Fruit fly (Drosophila melanogaster) whole organism, prepupa: ENCODE measurements around the gene CG6000.
A peak's percentile ranks its signal among the peaks of the same experiment; 100 is the strongest.

Experiments
- CG10631 ChIP-seq: fragments of 200-800 bp; sonication (Bioruptor generic); optimal IDR thresholded peaks from 2 replicates; lab custom pipeline; 2016; ENCODE audit warnings: missing biosample characterization, missing genetic modification characterization
- CG11294 ChIP-seq: fragments of 200-800 bp; sonication (Bioruptor generic); IDR thresholded peaks from 2 replicates; pipeline ENCODE4 v1.3.6; 2022; ENCODE audit warnings: missing biosample characterization, missing genetic modification characterization
- CG11762 ChIP-seq: fragments of 200-800 bp; sonication (Bioruptor generic); optimal IDR thresholded peaks from 3 replicates; lab custom pipeline; 2016; ENCODE audit warnings: missing biosample characterization, missing genetic modification characterization; ENCODE audit not compliant: insufficient read depth
- CG11902 ChIP-seq: fragments of 200-800 bp; sonication (Bioruptor generic); optimal IDR thresholded peaks from 3 replicates; lab custom pipeline; 2016; ENCODE audit warnings: missing biosample characterization, missing genetic modification characterization
- CG15336 ChIP-seq: fragments of 200-800 bp; sonication (Bioruptor generic); IDR thresholded peaks from 2 replicates; pipeline ENCODE4 v1.3.6; 2022; ENCODE audit warnings: missing biosample characterization, missing genetic modification characterization
- CG1621 ChIP-seq: fragments of 200-800 bp; sonication (Bioruptor generic); optimal IDR thresholded peaks from 3 replicates; lab custom pipeline; 2018; ENCODE audit warnings: missing biosample characterization, mild to moderate bottlenecking, missing genetic modification characterization
- CG3032 ChIP-seq: fragments of 200-800 bp; optimal IDR thresholded peaks from 2 replicates; lab custom pipeline; 2019; ENCODE audit warnings: missing biosample characterization, mild to moderate bottlenecking, missing genetic modification characterization, moderate library complexity
- CG31627 ChIP-seq: fragments of 200-800 bp; sonication (Bioruptor generic); optimal IDR thresholded peaks from 3 replicates; lab custom pipeline; 2016; ENCODE audit warnings: missing biosample characterization, missing genetic modification characterization
- CG32006 ChIP-seq: fragments of 200-800 bp; sonication (Bioruptor generic); optimal IDR thresholded peaks from 3 replicates; lab custom pipeline; 2017; ENCODE audit warnings: missing biosample characterization, mild to moderate bottlenecking, missing genetic modification characterization
- CG34406 ChIP-seq: fragments of 200-800 bp; sonication (Bioruptor generic); optimal IDR thresholded peaks from 3 replicates; lab custom pipeline; 2016; ENCODE audit warnings: missing biosample characterization, missing genetic modification characterization
- CG3919 ChIP-seq: fragments of 200-800 bp; sonication (Bioruptor generic); optimal IDR thresholded peaks from 3 replicates; lab custom pipeline; 2016; ENCODE audit warnings: missing biosample characterization, missing genetic modification characterization
- CG4318 ChIP-seq: fragments of 200-800 bp; sonication (Bioruptor generic); optimal IDR thresholded peaks from 3 replicates; lab custom pipeline; 2017; ENCODE audit warnings: missing biosample characterization, mild to moderate bottlenecking, missing genetic modification characterization
- CG6792 ChIP-seq: fragments of 200-800 bp; sonication (Bioruptor generic); optimal IDR thresholded peaks from 3 replicates; lab custom pipeline; 2016; ENCODE audit warnings: missing biosample characterization, missing genetic modification characterization
- CG6808 ChIP-seq: fragments of 200-800 bp; sonication (Bioruptor generic); optimal IDR thresholded peaks from 3 replicates; lab custom pipeline; 2017; ENCODE audit warnings: missing biosample characterization, missing genetic modification characterization, mild to moderate bottlenecking, moderate library complexity, missing genetic modification reagents
- CG6854 ChIP-seq: fragments of 200-800 bp; sonication (Bioruptor generic); optimal IDR thresholded peaks from 2 replicates; lab custom pipeline; 2017; ENCODE audit warnings: missing biosample characterization, mild to moderate bottlenecking, missing genetic modification characterization
- CG8119 ChIP-seq: fragments of 200-800 bp; sonication (Bioruptor generic); IDR thresholded peaks from 3 replicates; pipeline ENCODE4 v1.3.6; 2022; ENCODE audit warnings: missing biosample characterization, missing genetic modification characterization
- Eip75B ChIP-seq: fragments of 200-800 bp; sonication (Bioruptor generic); optimal IDR thresholded peaks from 3 replicates; lab custom pipeline; 2016; ENCODE audit warnings: missing biosample characterization, missing genetic modification characterization
- Eip78C ChIP-seq: fragments of 200-800 bp; sonication (Bioruptor generic); peaks from one replicate; lab custom pipeline; 2016; ENCODE audit warnings: missing biosample characterization, missing genetic modification characterization
- Eip93F ChIP-seq: fragments of 200-800 bp; sonication (Bioruptor generic); optimal IDR thresholded peaks from 2 replicates; lab custom pipeline; 2016; ENCODE audit warnings: missing biosample characterization, mild to moderate bottlenecking, missing genetic modification characterization
- Ets21C ChIP-seq: fragments of 200-800 bp; sonication (Bioruptor generic); optimal IDR thresholded peaks from 3 replicates; lab custom pipeline; 2016; ENCODE audit warnings: missing biosample characterization, missing genetic modification characterization
- Ets96B ChIP-seq: fragments of 200-800 bp; optimal IDR thresholded peaks from 2 replicates; lab custom pipeline; 2019; ENCODE audit warnings: missing biosample characterization, mild to moderate bottlenecking, missing genetic modification characterization, moderate library complexity
- Gug ChIP-seq: fragments of 200-800 bp; sonication (Bioruptor generic); IDR thresholded peaks from 2 replicates; pipeline ENCODE4 v1.3.6; 2022; ENCODE audit warnings: missing biosample characterization, missing genetic modification characterization
- Hr38 ChIP-seq: sonication (Bioruptor generic); optimal IDR thresholded peaks from 2 replicates; lab custom pipeline; 2016; ENCODE audit warnings: missing biosample characterization, missing genetic modification characterization
- Hr4 ChIP-seq: fragments of 200-800 bp; sonication (Bioruptor generic); optimal IDR thresholded peaks from 3 replicates; lab custom pipeline; 2016; ENCODE audit warnings: missing biosample characterization, missing genetic modification characterization
- Lpt ChIP-seq: fragments of 200-800 bp; sonication (Bioruptor generic); optimal IDR thresholded peaks from 3 replicates; lab custom pipeline; 2016; ENCODE audit warnings: missing biosample characterization, missing genetic modification characterization
- Smox ChIP-seq: fragments of 200-800 bp; sonication (Bioruptor generic); optimal IDR thresholded peaks from 3 replicates; lab custom pipeline; 2016; ENCODE audit warnings: missing biosample characterization, missing genetic modification characterization
- Sox15 ChIP-seq: fragments of 200-800 bp; sonication (Bioruptor generic); optimal IDR thresholded peaks from 3 replicates; lab custom pipeline; 2016; ENCODE audit warnings: missing biosample characterization, missing genetic modification characterization
- achi ChIP-seq: fragments of 200-800 bp; sonication (Bioruptor generic); optimal IDR thresholded peaks from 3 replicates; lab custom pipeline; 2016; ENCODE audit warnings: missing biosample characterization, missing genetic modification characterization
- dac ChIP-seq: fragments of 200-800 bp; sonication (Bioruptor generic); optimal IDR thresholded peaks from 2 replicates; lab custom pipeline; 2017; ENCODE audit warnings: missing biosample characterization, mild to moderate bottlenecking, missing genetic modification characterization
- dsx ChIP-seq: fragments of 200-800 bp; optimal IDR thresholded peaks from 3 replicates; lab custom pipeline; 2019; ENCODE audit warnings: missing biosample characterization, mild to moderate bottlenecking, missing genetic modification characterization, moderate library complexity; ENCODE audit not compliant: poor library complexity, severe bottlenecking
- eg ChIP-seq: fragments of 200-800 bp; sonication (Bioruptor generic); IDR thresholded peaks from 3 replicates; pipeline ENCODE4 v1.3.6; 2022; ENCODE audit warnings: missing biosample characterization, missing genetic modification characterization
- fkh ChIP-seq: fragments of 200-800 bp; sonication (Bioruptor generic); optimal IDR thresholded peaks from 3 replicates; lab custom pipeline; 2017; ENCODE audit warnings: missing biosample characterization, mild to moderate bottlenecking, missing genetic modification characterization, moderate library complexity
- lz ChIP-seq: fragments of 200-800 bp; sonication (Bioruptor generic); optimal IDR thresholded peaks from 3 replicates; lab custom pipeline; 2016; ENCODE audit warnings: missing biosample characterization, missing genetic modification characterization
- net ChIP-seq: fragments of 200-800 bp; sonication (Bioruptor generic); optimal IDR thresholded peaks from 3 replicates; lab custom pipeline; 2016; ENCODE audit warnings: missing biosample characterization, missing genetic modification characterization
- pdm3 ChIP-seq: fragments of 200-800 bp; sonication (Bioruptor generic); optimal IDR thresholded peaks from 3 replicates; lab custom pipeline; 2016; ENCODE audit warnings: missing biosample characterization, missing genetic modification characterization
- salr ChIP-seq, 2 experiments: fragments of 200-800 bp; sonication (Bioruptor generic); optimal IDR thresholded peaks; 3 replicates each; lab custom pipeline; 2016 to 2018; ENCODE audit warnings: missing biosample characterization in 2 of 2, missing genetic modification characterization in 2 of 2, mild to moderate bottlenecking in 1 of 2
- spab ChIP-seq: fragments of 200-800 bp; sonication (Bioruptor generic); optimal IDR thresholded peaks from 2 replicates; lab custom pipeline; 2017; ENCODE audit warnings: missing biosample characterization, mild to moderate bottlenecking, missing genetic modification characterization, missing genetic modification reagents
- ss ChIP-seq, 2 experiments: fragments of 200-800 bp; sonication (Bioruptor generic); optimal IDR thresholded peaks; 2 replicates in 1 of 2; 3 replicates in 1 of 2; lab custom pipeline; 2017 to 2018; ENCODE audit warnings: mild to moderate bottlenecking in 2 of 2, missing biosample characterization in 2 of 2, missing genetic modification characterization in 2 of 2, moderate library complexity in 1 of 2
- svp ChIP-seq: fragments of 200-800 bp; sonication (Bioruptor generic); peaks from one replicate; lab custom pipeline; 2016; ENCODE audit warnings: missing biosample characterization, missing genetic modification characterization
- topi ChIP-seq: fragments of 200-800 bp; sonication (Bioruptor generic); optimal IDR thresholded peaks from 3 replicates; lab custom pipeline; 2016; ENCODE audit warnings: missing biosample characterization, missing genetic modification characterization
- vri ChIP-seq: fragments of 200-800 bp; sonication (Bioruptor generic); optimal IDR thresholded peaks from 3 replicates; lab custom pipeline; 2016; ENCODE audit warnings: missing biosample characterization, mild to moderate bottlenecking, missing genetic modification characterization

Gene CG6000

dm6 chr3R:24091653-24092052 is 37.5 kb downstream of the CG6000 start:
- TF ChIP-seq Gug = no peak
- TF ChIP-seq, all 60 proteins: peak for 0

- TF ChIP-seq CG6808 = peak; percentile 18
- TF ChIP-seq ss (GFP tag; optimal IDR thresholded peaks at IDR 0.05; lab: Kevin White, UChicago) = peak in 1 of 2 experiments; percentile 18
- TF ChIP-seq Ets21C (GFP tag; lab: Kevin White, UChicago) = no peak
These were observed 38.5 kb downstream of the CG6000 start for dm6 chr3R:24092590-24093151.

- peak; percentile 53 for TF ChIP-seq Eip78C (GFP tag; lab: Kevin White, UChicago)
- TF ChIP-seq CG11902 (GFP tag; lab: Kevin White, UChicago) = no peak
- TF ChIP-seq CG34406 (GFP tag; lab: Kevin White, UChicago) = no peak
- TF ChIP-seq Hr4 (GFP tag; lab: Kevin White, UChicago) = peak; percentile 2
- TF ChIP-seq CG11294 = no peak
- TF ChIP-seq eg (GFP tag; lab: Robert Waterston, UW) = no peak
- TF ChIP-seq CG4318 (GFP tag; lab: Kevin White, UChicago) = no peak
- no peak for TF ChIP-seq topi (GFP tag; lab: Kevin White, UChicago)
- TF ChIP-seq, all 60 proteins: peak for 2
These were observed 39.2 kb downstream of the CG6000 start for dm6 chr3R:24093430-24093829.

dm6 chr3R:24099039-24100026 is 45.1 kb downstream of the CG6000 start:
- TF ChIP-seq CG3919 (GFP tag; lab: Kevin White, UChicago) (peak; percentile 72), CG8119 (GFP tag; lab: Robert Waterston, UW) (peak; percentile 77), spab (GFP tag; lab: Kevin White, UChicago) (peak; percentile 8), achi (GFP tag; lab: Kevin White, UChicago) (peak; percentile 74), Hr38 (GFP tag; lab: Kevin White, UChicago) (no peak), Lpt (GFP tag; lab: Kevin White, UChicago) (peak; percentile 67), lz (peak; percentile 67), pdm3 (GFP tag; lab: Kevin White, UChicago) (peak; percentile 76), Eip78C (GFP tag; lab: Kevin White, UChicago) (peak; percentile 88), dac (GFP tag; lab: Kevin White, UChicago) (peak; percentile 25), CG6854 (GFP tag; lab: Kevin White, UChicago) (no peak), Eip93F (GFP tag; lab: Kevin White, UChicago) (no peak), svp (GFP tag; lab: Kevin White, UChicago) (peak; percentile 86), CG15336 (GFP tag; lab: Robert Waterston, UW) (peak; percentile 76), topi (GFP tag; lab: Kevin White, UChicago) (peak; percentile 80), Ets96B (tag; lab: Kevin White, UChicago) (peak; percentile 65), salr (GFP tag; optimal IDR thresholded peaks at IDR 0.05; lab: Kevin White, UChicago) (peak; percentile 33 to 66), CG6808 (peak; percentile 18), vri (peak; percentile 65), net (GFP tag; lab: Kevin White, UChicago) (peak; percentile 68), fkh (GFP tag; lab: Kevin White, UChicago) (peak; percentile 17), CG3032 (tag; lab: Kevin White, UChicago) (peak; percentile 45), CG6792 (GFP tag; lab: Kevin White, UChicago) (peak; percentile 41), dsx (GFP tag; lab: Kevin White, UChicago) (peak; percentile 25), CG11902 (GFP tag; lab: Kevin White, UChicago) (peak; percentile 41), CG34406 (GFP tag; lab: Kevin White, UChicago) (peak; percentile 53), Sox15 (GFP tag; lab: Kevin White, UChicago) (peak; percentile 32), ss (GFP tag; optimal IDR thresholded peaks at IDR 0.05; lab: Kevin White, UChicago) (peak in 1 of 2 experiments; percentile 21), Gug (peak; percentile 74), CG31627 (GFP tag; lab: Kevin White, UChicago) (peak; percentile 84), Eip75B (GFP tag; lab: Kevin White, UChicago) (peak; percentile 52), Hr4 (GFP tag; lab: Kevin White, UChicago) (peak; percentile 68), CG11762 (GFP tag; lab: Kevin White, UChicago) (peak; percentile 31), CG1621 (tag; lab: Kevin White, UChicago) (no peak), CG32006 (GFP tag; lab: Kevin White, UChicago) (peak; percentile 72), CG10631 (GFP tag; lab: Kevin White, UChicago) (peak; percentile 66), CG11294 (peak; percentile 57; the same call in 1 of the 2 replicates), Smox (GFP tag; lab: Kevin White, UChicago) (no peak)
